Fruit fly (Drosophila melanogaster) whole organism, embryonic: Measurements from ENCODE around the gene upd1.

Experiments
- Antp ChIP-seq: fragments of 200-800 bp; sonication (Bioruptor generic); optimal IDR thresholded peaks from 3 replicates; lab custom pipeline; 2016; ENCODE audit warnings: missing biosample characterization, missing genetic modification characterization
- CG1024 ChIP-seq: fragments of 200-800 bp; sonication (Bioruptor generic); IDR thresholded peaks from 2 replicates; pipeline ENCODE4 v1.3.6; 2022; ENCODE audit warnings: missing biosample characterization, missing genetic modification characterization
- CG10267 ChIP-seq: fragments of 200-800 bp; sonication (Bioruptor generic); optimal IDR thresholded peaks from 2 replicates; lab custom pipeline; 2018; ENCODE audit warnings: missing biosample characterization, mild to moderate bottlenecking, missing genetic modification characterization, moderate library complexity
- CG10321 ChIP-seq: fragments of 200-800 bp; sonication (Bioruptor generic); IDR thresholded peaks from 2 replicates; pipeline ENCODE4 v1.3.6; 2022; ENCODE audit warnings: missing biosample characterization, missing genetic modification characterization
- CG13424 ChIP-seq: fragments of 200-800 bp; sonication (Bioruptor generic); optimal IDR thresholded peaks from 2 replicates; lab custom pipeline; 2019; ENCODE audit warnings: missing biosample characterization, mild to moderate bottlenecking, missing genetic modification characterization, moderate library complexity
- CG14710 ChIP-seq: fragments of 200-800 bp; sonication (Bioruptor generic); optimal IDR thresholded peaks from 3 replicates; lab custom pipeline; 2019; ENCODE audit warnings: missing biosample characterization, mild to moderate bottlenecking, missing genetic modification characterization, moderate library complexity
- CG15011 ChIP-seq: fragments of 200-800 bp; sonication (Bioruptor generic); optimal IDR thresholded peaks from 3 replicates; lab custom pipeline; 2018; ENCODE audit warnings: missing biosample characterization, mild to moderate bottlenecking, missing genetic modification characterization
- CG1603 ChIP-seq: fragments of 200-800 bp; sonication (Bioruptor generic); optimal IDR thresholded peaks from 2 replicates; lab custom pipeline; 2019; ENCODE audit warnings: missing biosample characterization, mild to moderate bottlenecking, missing genetic modification characterization, moderate library complexity
- CG1647 ChIP-seq: fragments of 200-800 bp; sonication (Bioruptor generic); optimal IDR thresholded peaks from 3 replicates; lab custom pipeline; 2016; ENCODE audit warnings: missing biosample characterization, missing genetic modification characterization
- CG16779 ChIP-seq: fragments of 200-800 bp; sonication (Bioruptor generic); IDR thresholded peaks from 2 replicates; pipeline ENCODE4 v1.3.6; 2022; ENCODE audit warnings: missing biosample characterization, missing genetic modification characterization
- CG17359 ChIP-seq: fragments of 200-800 bp; sonication (Bioruptor generic); optimal IDR thresholded peaks from 3 replicates; lab custom pipeline; 2018; ENCODE audit warnings: missing biosample characterization, mild to moderate bottlenecking, missing genetic modification characterization, moderate library complexity
- CG18619 ChIP-seq: fragments of 200-800 bp; sonication (Bioruptor generic); optimal IDR thresholded peaks from 3 replicates; lab custom pipeline; 2017; ENCODE audit warnings: missing biosample characterization, mild to moderate bottlenecking, missing genetic modification characterization
- CG18764 ChIP-seq: fragments of 200-800 bp; sonication (Bioruptor generic); optimal IDR thresholded peaks from 3 replicates; lab custom pipeline; 2016; ENCODE audit warnings: missing biosample characterization, missing genetic modification characterization
- CG2120 ChIP-seq: fragments of 200-800 bp; sonication (Bioruptor generic); optimal IDR thresholded peaks from 3 replicates; lab custom pipeline; 2016; ENCODE audit warnings: missing biosample characterization, missing genetic modification characterization
- CG2889 ChIP-seq: fragments of 200-800 bp; sonication (Bioruptor generic); IDR thresholded peaks from 3 replicates; pipeline ENCODE4 v1.3.6; 2022; ENCODE audit warnings: missing biosample characterization, missing genetic modification characterization
- CG31441 ChIP-seq: fragments of 200-800 bp; sonication (Bioruptor generic); IDR thresholded peaks from 2 replicates; pipeline ENCODE4 v1.3.6; 2022; ENCODE audit warnings: missing biosample characterization, missing genetic modification characterization
- CG3407 ChIP-seq: fragments of 200-800 bp; sonication (Bioruptor generic); optimal IDR thresholded peaks from 2 replicates; lab custom pipeline; 2018; ENCODE audit warnings: missing biosample characterization, mild to moderate bottlenecking, missing genetic modification characterization
- CG4360 ChIP-seq: fragments of 200-800 bp; sonication (Bioruptor generic); IDR thresholded peaks from 2 replicates; pipeline ENCODE4 v1.3.6; 2022; ENCODE audit warnings: missing biosample characterization, missing genetic modification characterization
- CG6272 ChIP-seq: fragments of 200-800 bp; sonication (Bioruptor generic); IDR thresholded peaks from 2 replicates; pipeline ENCODE4 v1.3.6; 2022; ENCODE audit warnings: missing biosample characterization, missing genetic modification characterization
- CTCF ChIP-seq: fragments of 200-800 bp; sonication (Bioruptor generic); optimal IDR thresholded peaks from 2 replicates; lab custom pipeline; 2017; ENCODE audit warnings: missing biosample characterization, mild to moderate bottlenecking, missing genetic modification characterization, moderate library complexity
- CkIIα-i1 ChIP-seq: fragments of 200-800 bp; sonication (Bioruptor generic); IDR thresholded peaks from 2 replicates; pipeline ENCODE4 v1.3.6; 2022; ENCODE audit warnings: missing biosample characterization, missing genetic modification characterization
- Deaf1 ChIP-seq: fragments of 200-800 bp; optimal IDR thresholded peaks from 3 replicates; lab custom pipeline; 2019; ENCODE audit warnings: missing biosample characterization, mild to moderate bottlenecking, missing genetic modification characterization, moderate library complexity
- E2f1 ChIP-seq: fragments of 200-800 bp; sonication (Bioruptor generic); IDR thresholded peaks from 2 replicates; pipeline ENCODE4 v1.3.6; 2022; ENCODE audit warnings: missing biosample characterization, missing genetic modification characterization
- HLH4C ChIP-seq: fragments of 200-800 bp; sonication (Bioruptor generic); IDR thresholded peaks from 3 replicates; pipeline ENCODE4 v1.3.6; 2022; ENCODE audit warnings: missing biosample characterization, missing genetic modification characterization; ENCODE audit not compliant: partially characterized antibody
- Hey ChIP-seq: fragments of 200-800 bp; sonication (Bioruptor generic); optimal IDR thresholded peaks from 3 replicates; lab custom pipeline; 2018; ENCODE audit warnings: missing biosample characterization, mild to moderate bottlenecking, missing genetic modification characterization
- Hmr ChIP-seq: fragments of 200-800 bp; sonication (Bioruptor generic); optimal IDR thresholded peaks from 3 replicates; lab custom pipeline; 2017; ENCODE audit warnings: mild to moderate bottlenecking, missing biosample characterization, missing genetic modification reagents, missing genetic modification characterization
- Lpt ChIP-seq: fragments of >200 bp; optimal IDR thresholded peaks from 2 replicates; lab custom pipeline; 2018; ENCODE audit warnings: missing biosample characterization, missing genetic modification characterization
- Med ChIP-seq: fragments of 200-800 bp; sonication (Bioruptor generic); peaks from one replicate; lab custom pipeline; 2016; ENCODE audit warnings: missing biosample characterization, missing genetic modification characterization, mild to moderate bottlenecking, inconsistent platforms, moderate library complexity
- Sin3A ChIP-seq: fragments of >200 bp; optimal IDR thresholded peaks from 2 replicates; lab custom pipeline; 2018
- Ssrp ChIP-seq: fragments of 200-800 bp; sonication (Bioruptor generic); optimal IDR thresholded peaks from 2 replicates; lab custom pipeline; 2018; ENCODE audit warnings: missing biosample characterization, mild to moderate bottlenecking, missing genetic modification characterization, moderate library complexity
- Trl ChIP-seq, 3 experiments: fragments of >200 bp in 2 of 3; fragments of 200-800 bp in 1 of 3; sonication (Bioruptor generic) in 1 of 3; optimal IDR thresholded peaks; 2 replicates in 1 of 3; 3 replicates in 2 of 3; lab custom pipeline; 2016 to 2017; ENCODE audit warnings: missing biosample characterization in 1 of 3, missing genetic modification characterization in 1 of 3
- Vsx1 ChIP-seq: fragments of 200-800 bp; sonication (Bioruptor generic); optimal IDR thresholded peaks from 2 replicates; lab custom pipeline; 2017; ENCODE audit warnings: missing biosample characterization, mild to moderate bottlenecking, missing genetic modification characterization, missing genetic modification reagents
- bsh ChIP-seq, 2 experiments: fragments of 200-800 bp; sonication (Bioruptor generic); optimal IDR thresholded peaks; 2 replicates each; lab custom pipeline; 2017 to 2018; ENCODE audit warnings: mild to moderate bottlenecking in 2 of 2, missing biosample characterization in 2 of 2, missing genetic modification characterization in 2 of 2, moderate library complexity in 1 of 2
- dati ChIP-seq: fragments of 200-800 bp; sonication (Bioruptor generic); IDR thresholded peaks from 2 replicates; pipeline ENCODE4 v1.3.6; 2022; ENCODE audit warnings: missing biosample characterization, missing genetic modification characterization
- eyg ChIP-seq: fragments of 200-800 bp; sonication (Bioruptor generic); optimal IDR thresholded peaks from 3 replicates; lab custom pipeline; 2016; ENCODE audit warnings: missing biosample characterization, missing genetic modification characterization
- fd96Cb ChIP-seq: fragments of 200-800 bp; sonication (Bioruptor generic); optimal IDR thresholded peaks from 2 replicates; lab custom pipeline; 2018; ENCODE audit warnings: missing biosample characterization, mild to moderate bottlenecking, missing genetic modification characterization, moderate library complexity
- h ChIP-seq: fragments of >200 bp; optimal IDR thresholded peaks from 2 replicates; lab custom pipeline; 2017
- her ChIP-seq: fragments of 200-800 bp; sonication (Bioruptor generic); optimal IDR thresholded peaks from 2 replicates; lab custom pipeline; 2016; ENCODE audit warnings: missing biosample characterization, missing genetic modification characterization
- jing ChIP-seq: fragments of 200-800 bp; sonication (Bioruptor generic); optimal IDR thresholded peaks from 2 replicates; lab custom pipeline; 2018; ENCODE audit warnings: missing biosample characterization, mild to moderate bottlenecking, missing genetic modification characterization
- pfk ChIP-seq: fragments of 200-800 bp; sonication (Bioruptor generic); optimal IDR thresholded peaks from 2 replicates; lab custom pipeline; 2018; ENCODE audit warnings: missing biosample characterization, mild to moderate bottlenecking, missing genetic modification characterization, moderate library complexity
- prd ChIP-seq, 3 experiments: fragments of >200 bp in 2 of 3; fragments of 200-800 bp in 1 of 3; sonication (Bioruptor generic) in 1 of 3; optimal IDR thresholded peaks in 2 of 3; IDR thresholded peaks in 1 of 3; 2 replicates in 2 of 3; 3 replicates in 1 of 3; pipeline versions ENCODE4 v1.3.6 to Lab custom; 2017 to 2022; ENCODE audit warnings: missing biosample characterization in 1 of 3, missing genetic modification characterization in 1 of 3
- sd ChIP-seq: fragments of 200-800 bp; sonication (Bioruptor generic); optimal IDR thresholded peaks from 3 replicates; lab custom pipeline; 2018; ENCODE audit warnings: missing biosample characterization, mild to moderate bottlenecking, missing genetic modification characterization, moderate library complexity
- sens ChIP-seq: fragments of 200-800 bp; sonication (Bioruptor generic); peaks from one replicate; lab custom pipeline; 2016; ENCODE audit warnings: missing biosample characterization, missing genetic modification characterization
- sug ChIP-seq: fragments of 200-800 bp; optimal IDR thresholded peaks from 2 replicates; lab custom pipeline; 2019; ENCODE audit warnings: missing biosample characterization, mild to moderate bottlenecking, missing genetic modification characterization, moderate library complexity
- unpg ChIP-seq: fragments of 200-800 bp; sonication (Bioruptor generic); optimal IDR thresholded peaks from 3 replicates; lab custom pipeline; 2018; ENCODE audit warnings: missing biosample characterization, mild to moderate bottlenecking, missing genetic modification characterization, moderate library complexity

upd1 gene

DNA sequence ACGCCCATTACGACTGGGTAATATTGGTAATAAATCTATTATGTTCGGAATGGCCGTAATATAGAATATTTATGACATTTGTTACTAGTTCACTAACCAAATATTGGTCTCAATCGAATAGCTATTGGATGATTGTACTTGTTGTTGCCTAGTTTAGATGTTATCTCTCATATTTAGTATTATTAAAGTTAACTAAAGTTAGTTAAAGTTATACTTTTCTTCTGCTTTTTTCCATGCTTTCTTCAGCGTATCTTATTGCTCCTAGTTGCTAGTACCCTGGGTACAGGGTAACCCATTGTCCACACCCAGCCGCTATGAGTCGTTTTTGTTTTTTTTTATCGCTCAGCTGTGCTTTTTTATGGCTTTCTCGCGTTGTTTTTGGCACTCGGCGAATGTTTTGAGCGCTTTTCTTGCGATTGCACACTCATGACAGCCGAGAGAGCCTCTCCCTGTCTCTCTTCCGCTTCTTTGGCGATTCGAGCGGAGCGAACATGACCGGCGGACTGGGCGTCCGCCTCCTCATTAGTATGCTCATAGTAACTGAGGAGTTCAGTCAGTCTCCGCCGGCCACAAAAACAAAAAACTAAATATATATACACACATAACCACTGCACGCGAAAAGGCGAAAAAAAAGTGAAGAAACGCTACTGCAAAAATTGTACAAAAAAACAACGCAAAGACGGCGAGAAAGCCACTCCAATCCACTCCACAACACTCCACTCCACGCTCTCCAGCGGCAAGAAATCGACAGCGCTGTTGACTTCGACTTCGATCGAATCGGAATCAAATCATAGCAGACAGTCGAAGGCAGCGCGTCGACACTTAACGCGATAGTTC is 32.4 kb downstream of the upd1 start, which contains the start of gene upd3 (continued):
- TF ChIP-seq sens (GFP tag; lab: Kevin White, UChicago) (peak; percentile 66), Ssrp (no peak), CG2120 (GFP tag; lab: Kevin White, UChicago) (peak; percentile 31), Med (GFP tag; lab: Kevin White, UChicago) (peak; percentile 17), CG31441 (GFP tag; lab: Robert Waterston, UW) (0 out of 2 replicates have a peak, but pooled peaks have one; percentile 11)

DNA sequence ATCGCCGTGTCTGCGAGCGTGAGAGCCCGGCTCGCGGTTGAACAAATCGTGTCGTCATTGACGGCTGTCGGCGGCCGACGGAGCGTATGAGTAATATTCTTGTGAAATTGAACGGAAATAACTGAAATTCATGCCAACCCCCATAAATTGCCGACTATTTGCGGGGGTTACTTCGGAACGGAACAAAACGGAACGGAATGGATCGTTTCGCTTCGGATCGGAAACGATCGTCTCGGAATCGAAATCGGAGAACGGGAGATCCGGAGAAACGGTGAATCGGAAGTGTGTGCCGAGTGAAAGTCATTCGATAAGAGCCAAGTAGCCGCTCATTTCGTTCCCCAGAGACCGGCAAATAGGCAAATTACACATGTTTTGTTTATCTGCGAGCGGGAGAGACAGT is 33.2 kb downstream of the upd1 start:
- peak; percentile 74 for TF ChIP-seq Deaf1 (tag; lab: Kevin White, UChicago)
- no peak for TF ChIP-seq CTCF
- no peak for TF ChIP-seq CG4360 (GFP tag; lab: Robert Waterston, UW)
- peak; percentile 84 for TF ChIP-seq pfk (GFP tag; lab: Kevin White, UChicago)
- TF ChIP-seq Trl (optimal IDR thresholded peaks at IDR 0.05; lab: Kevin White, UChicago) = peak in 1 of 2 experiments; percentile 11
- no peak for TF ChIP-seq Trl (GFP tag; optimal IDR thresholded peaks at IDR 0.05; lab: Kevin White, UChicago)
- no peak for TF ChIP-seq CG31441 (GFP tag; lab: Robert Waterston, UW)
- TF ChIP-seq sug (tag; lab: Kevin White, UChicago) = peak; percentile 71
- no peak for TF ChIP-seq jing
- TF ChIP-seq CG14710 (tag; lab: Kevin White, UChicago) = no peak
- TF ChIP-seq Sin3A (lab: Kevin White, UChicago) = no peak
- TF ChIP-seq prd (optimal IDR thresholded peaks at IDR 0.05; lab: Kevin White, UChicago) = no peak
- TF ChIP-seq prd (GFP tag; IDR thresholded peaks at IDR 0.05; lab: Robert Waterston, UW) = no peak
- TF ChIP-seq Lpt (GFP tag; lab: Kevin White, UChicago) = no peak
- TF ChIP-seq CG18619 (GFP tag; lab: Kevin White, UChicago) = no peak
- no peak for TF ChIP-seq Hey (tag; lab: Kevin White, UChicago)
- no peak for TF ChIP-seq sens (GFP tag; lab: Kevin White, UChicago)
- no peak for TF ChIP-seq CG17359 (tag; lab: Kevin White, UChicago)
- no peak for TF ChIP-seq Vsx1
- TF ChIP-seq HLH4C (GFP tag; lab: Robert Waterston, UW) = no peak
- TF ChIP-seq Antp (GFP tag; lab: Kevin White, UChicago) = no peak
- no peak for TF ChIP-seq CG1603 (tag; lab: Kevin White, UChicago)
- no peak for TF ChIP-seq bsh (GFP tag; optimal IDR thresholded peaks at IDR 0.05; lab: Kevin White, UChicago)
- no peak for TF ChIP-seq eyg (GFP tag; lab: Kevin White, UChicago)
- TF ChIP-seq CG15011 = no peak
- no peak for TF ChIP-seq fd96Cb
- TF ChIP-seq CG1024 (GFP tag; lab: Robert Waterston, UW) = no peak
- TF ChIP-seq CG6272 = no peak
- TF ChIP-seq CG16779 = no peak
- peak; percentile 29 for TF ChIP-seq Med (GFP tag; lab: Kevin White, UChicago)
- no peak for TF ChIP-seq CG2889 (GFP tag; lab: Robert Waterston, UW)
- no peak for TF ChIP-seq CG10321 (GFP tag; lab: Robert Waterston, UW)
- no peak for TF ChIP-seq CkIIα-i1
- no peak for TF ChIP-seq E2f1
- no peak for TF ChIP-seq CG13424 (tag; lab: Kevin White, UChicago)
- no peak for TF ChIP-seq CG10267
- TF ChIP-seq h (lab: Kevin White, UChicago) = no peak
- TF ChIP-seq sd = peak; percentile 35
- TF ChIP-seq CG18764 = no peak
- TF ChIP-seq dati = no peak
- TF ChIP-seq CG3407 (GFP tag; lab: Kevin White, UChicago) = no peak
- no peak for TF ChIP-seq unpg (GFP tag; lab: Kevin White, UChicago)
- TF ChIP-seq her (GFP tag; lab: Kevin White, UChicago) = no peak
- TF ChIP-seq CG1647 (GFP tag; lab: Kevin White, UChicago) = no peak
- TF ChIP-seq Hmr = no peak
- TF ChIP-seq, all 482 proteins: peak for 6
